Worm (Caenorhabditis elegans) whole organism, late embryonic: ENCODE results near the gene Y75B8A.24.

Experiments used
- C08G9.2 ChIP-seq: sonication (generic microtip); optimal IDR thresholded peaks from 2 replicates; lab custom pipeline; 2016; ENCODE audit warnings: mild to moderate bottlenecking, missing genetic modification characterization, moderate library complexity, missing compliant biosample characterization
- K02D7.2 ChIP-seq: sonication (generic microtip); optimal IDR thresholded peaks from 2 replicates; lab custom pipeline; 2017; ENCODE audit warnings: mild to moderate bottlenecking, missing genetic modification characterization, missing compliant biosample characterization
- Y22D7AL.16 ChIP-seq: sonication (generic microtip); optimal IDR thresholded peaks from 2 replicates; lab custom pipeline; 2016; ENCODE audit warnings: missing genetic modification characterization, missing compliant biosample characterization
- ama-1 ChIP-seq: fragments of 150-350 bp; optimal IDR thresholded peaks from 2 replicates; lab custom pipeline; 2014
- ceh-14 ChIP-seq: sonication (generic microtip); optimal IDR thresholded peaks from 2 replicates; lab custom pipeline; 2016; ENCODE audit warnings: missing genotype, missing genetic modification characterization, missing compliant biosample characterization
- ceh-19 ChIP-seq: fragments of 200-800 bp; sonication (Bioruptor generic); optimal IDR thresholded peaks from 2 replicates; lab custom pipeline; 2018; ENCODE audit warnings: mild to moderate bottlenecking, missing genetic modification characterization, missing compliant biosample characterization
- ceh-2 ChIP-seq: sonication (generic microtip); optimal IDR thresholded peaks from 2 replicates; lab custom pipeline; 2016; ENCODE audit warnings: missing genotype, missing genetic modification characterization, missing compliant biosample characterization
- ceh-24 ChIP-seq: sonication (generic microtip); optimal IDR thresholded peaks from 2 replicates; lab custom pipeline; 2016; ENCODE audit warnings: mild to moderate bottlenecking, missing genetic modification characterization, missing compliant biosample characterization
- ceh-34 ChIP-seq: sonication (generic microtip); optimal IDR thresholded peaks from 2 replicates; lab custom pipeline; 2016; ENCODE audit warnings: mild to moderate bottlenecking, missing genetic modification characterization, missing compliant biosample characterization
- ceh-48 ChIP-seq: sonication (generic microtip); optimal IDR thresholded peaks from 2 replicates; lab custom pipeline; 2016; ENCODE audit warnings: missing genetic modification characterization, inconsistent platforms, missing compliant biosample characterization
- ceh-9 ChIP-seq: sonication (generic microtip); optimal IDR thresholded peaks from 2 replicates; lab custom pipeline; 2016; ENCODE audit warnings: mild to moderate bottlenecking, missing genetic modification characterization, inconsistent platforms, missing compliant biosample characterization
- che-1 ChIP-seq: sonication (generic microtip); optimal IDR thresholded peaks from 2 replicates; lab custom pipeline; 2016; ENCODE audit warnings: mild to moderate bottlenecking, missing genetic modification characterization, missing compliant biosample characterization
- dve-1 ChIP-seq: sonication (generic microtip); optimal IDR thresholded peaks from 2 replicates; lab custom pipeline; 2017; ENCODE audit warnings: antibody characterized with exemption, mild to moderate bottlenecking, missing genetic modification characterization, missing compliant biosample characterization
- elt-2 ChIP-seq: sonication (generic microtip); optimal IDR thresholded peaks from 2 replicates; lab custom pipeline; 2016; ENCODE audit warnings: missing genetic modification reagents, missing genetic modification characterization, missing compliant biosample characterization
- elt-4 ChIP-seq: sonication (generic microtip); optimal IDR thresholded peaks from 2 replicates; lab custom pipeline; 2016; ENCODE audit warnings: missing genetic modification characterization, missing compliant biosample characterization
- ets-4 ChIP-seq: sonication (generic microtip); optimal IDR thresholded peaks from 2 replicates; lab custom pipeline; 2016; ENCODE audit warnings: missing genetic modification characterization, missing compliant biosample characterization
- fax-1 ChIP-seq: sonication (generic microtip); optimal IDR thresholded peaks from 2 replicates; lab custom pipeline; 2016; ENCODE audit warnings: missing genotype, missing genetic modification characterization, missing compliant biosample characterization
- fkh-6 ChIP-seq: sonication (generic microtip); optimal IDR thresholded peaks from 2 replicates; lab custom pipeline; 2016; ENCODE audit warnings: missing genetic modification characterization, missing compliant biosample characterization
- hlh-8 ChIP-seq: sonication (generic microtip); optimal IDR thresholded peaks from 2 replicates; lab custom pipeline; 2016; ENCODE audit warnings: missing genotype, missing genetic modification characterization, missing compliant biosample characterization
- madf-2 ChIP-seq: sonication (generic microtip); optimal IDR thresholded peaks from 2 replicates; lab custom pipeline; 2017; ENCODE audit warnings: missing genetic modification characterization, missing compliant biosample characterization
- mec-3 ChIP-seq: sonication (generic microtip); optimal IDR thresholded peaks from 2 replicates; lab custom pipeline; 2016; ENCODE audit warnings: borderline replicate concordance, missing genetic modification characterization, missing compliant biosample characterization
- nfya-1 ChIP-seq: sonication (generic microtip); optimal IDR thresholded peaks from 2 replicates; lab custom pipeline; 2017; ENCODE audit warnings: missing genetic modification characterization, mild to moderate bottlenecking, missing compliant biosample characterization, antibody characterized with exemption, moderate library complexity
- nhr-232 ChIP-seq: sonication (generic microtip); optimal IDR thresholded peaks from 2 replicates; lab custom pipeline; 2016; ENCODE audit warnings: missing genetic modification characterization, missing compliant biosample characterization
- npax-4 ChIP-seq: sonication (generic microtip); optimal IDR thresholded peaks from 2 replicates; lab custom pipeline; 2016; ENCODE audit warnings: missing genetic modification characterization, missing compliant biosample characterization
- pag-3 ChIP-seq: sonication (generic microtip); optimal IDR thresholded peaks from 2 replicates; lab custom pipeline; 2016; ENCODE audit warnings: missing compliant biosample characterization, missing genetic modification characterization, borderline replicate concordance
- pha-2 ChIP-seq: sonication (generic microtip); optimal IDR thresholded peaks from 2 replicates; lab custom pipeline; 2017; ENCODE audit warnings: mild to moderate bottlenecking, missing genetic modification characterization, missing compliant biosample characterization
- pha-4 ChIP-seq: fragments of 150-350 bp; optimal IDR thresholded peaks from 2 replicates; lab custom pipeline; 2018; ENCODE audit warnings: missing biosample characterization, missing genetic modification reagents, missing genetic modification characterization
- pqm-1 ChIP-seq: sonication (generic microtip); optimal IDR thresholded peaks from 2 replicates; lab custom pipeline; 2016; ENCODE audit warnings: missing genetic modification characterization, missing compliant biosample characterization
- pros-1 ChIP-seq: fragments of 150-350 bp; optimal IDR thresholded peaks from 2 replicates; lab custom pipeline; 2014; ENCODE audit warnings: missing biosample characterization, missing genetic modification reagents, missing genetic modification characterization
- sdc-2 ChIP-seq: sonication (generic microtip); optimal IDR thresholded peaks from 2 replicates; lab custom pipeline; 2016; ENCODE audit warnings: missing genotype, missing genetic modification characterization, missing compliant biosample characterization
- sox-4 ChIP-seq: sonication (generic microtip); optimal IDR thresholded peaks from 2 replicates; lab custom pipeline; 2017; ENCODE audit warnings: mild to moderate bottlenecking, missing genetic modification characterization, inconsistent platforms, missing compliant biosample characterization
- syd-9 ChIP-seq: sonication (generic microtip); optimal IDR thresholded peaks from 2 replicates; lab custom pipeline; 2016; ENCODE audit warnings: mild to moderate bottlenecking, missing genetic modification characterization, moderate library complexity, missing compliant biosample characterization
- tbx-2 ChIP-seq: sonication (generic microtip); optimal IDR thresholded peaks from 2 replicates; lab custom pipeline; 2016; ENCODE audit warnings: missing genetic modification characterization, missing compliant biosample characterization
- tbx-7 ChIP-seq: sonication (generic microtip); optimal IDR thresholded peaks from 2 replicates; lab custom pipeline; 2016; ENCODE audit warnings: missing genotype, missing genetic modification characterization, missing compliant biosample characterization
- unc-55 ChIP-seq: sonication (generic microtip); optimal IDR thresholded peaks from 2 replicates; lab custom pipeline; 2017; ENCODE audit warnings: missing biosample characterization, missing genetic modification reagents, missing genetic modification characterization
- unc-86 ChIP-seq: sonication (generic microtip); optimal IDR thresholded peaks from 2 replicates; lab custom pipeline; 2016; ENCODE audit warnings: missing genetic modification characterization, missing compliant biosample characterization

Gene Y75B8A.24

DNA sequence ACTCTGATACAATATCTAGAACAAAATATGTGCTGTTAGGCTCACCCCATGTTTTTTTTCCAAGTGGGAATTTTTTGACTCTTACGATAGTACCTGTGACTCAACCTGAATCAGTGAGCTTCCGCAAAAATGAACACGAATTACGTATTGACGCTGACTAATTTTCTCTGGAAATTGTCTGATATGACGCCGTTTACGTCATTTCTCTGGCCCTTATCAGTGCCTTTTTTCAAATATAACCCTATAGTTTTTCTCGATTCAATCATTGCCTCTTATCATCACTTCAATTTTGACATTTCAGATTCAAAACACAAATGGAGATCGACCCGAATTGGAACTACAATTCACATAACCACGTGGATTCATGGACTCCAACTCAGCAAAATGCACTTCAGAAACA, 45.2 kb upstream of the Y75B8A.24 start, which contains the start of gene Y75B8A.28:
Gene Y75B8A.28 (plus strand): TSS at position 296 of the 400 bp plus-strand sequence.
- TF ChIP-seq elt-2 (peak; percentile 85), pha-4 (tag; lab: Kevin White, UChicago) (no peak), ama-1 (no peak)

- TF ChIP-seq elt-2 (peak; percentile 40), ceh-9 (tag; lab: Kevin White, UChicago) (no peak), sox-4 (no peak)
Observed at ce11 chrIII:12317492-12317891, 43.9 kb upstream of the Y75B8A.24 start.

ce11 chrIII:12315179-12315578, 41.6 kb upstream of the Y75B8A.24 start, which contains the start of gene Y75B8A.37:
TSS of gene Y75B8A.37 (plus strand) at chrIII:12315479.
- no peak for TF ChIP-seq ceh-2

DNA sequence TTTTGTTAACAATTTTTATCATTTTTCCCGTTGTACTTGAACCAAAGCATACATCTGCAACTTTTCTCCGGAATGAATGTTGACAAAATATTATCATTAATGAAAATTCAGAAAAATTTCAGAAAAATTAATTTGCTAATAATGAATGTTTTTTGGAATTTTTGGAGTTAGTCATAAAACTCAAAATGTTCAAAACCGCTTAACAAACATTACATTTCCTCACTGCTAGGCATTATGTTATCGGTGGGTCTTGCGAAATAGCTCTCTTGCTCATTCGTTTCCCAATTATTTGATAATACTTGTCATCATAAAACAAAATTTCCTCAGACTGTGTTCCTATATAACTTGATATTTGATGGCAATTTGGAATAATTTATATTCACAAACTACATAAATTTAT, 39.3 kb upstream of the Y75B8A.24 start, which contains the start of gene Y75B8A.39:
Gene Y75B8A.39 (plus strand): TSS at position 301 of the 400 bp plus-strand sequence.
- TF ChIP-seq fkh-6 (no peak), pha-2 (tag; lab: Kevin White, UChicago) (no peak), Y22D7AL.16 (tag; lab: Kevin White, UChicago) (no peak)

ce11 chrIII:12307475-12307874, 33.9 kb upstream of the Y75B8A.24 start, which contains the start of gene pqn-92:
TSS of gene pqn-92 (plus strand) at chrIII:12307781.
- TF ChIP-seq ceh-48 (no peak), ceh-14 (tag; lab: Kevin White, UChicago) (no peak), mec-3 (no peak), tbx-7 (tag; lab: Kevin White, UChicago) (no peak), pros-1 (no peak), nfya-1 (tag; lab: Kevin White, UChicago) (no peak), unc-86 (tag; lab: Kevin White, UChicago) (no peak), syd-9 (tag; lab: Kevin White, UChicago) (no peak), unc-55 (GFP tag; lab: Kevin White, UChicago) (no peak), pha-2 (tag; lab: Kevin White, UChicago) (no peak), npax-4 (tag; lab: Kevin White, UChicago) (no peak), ceh-34 (no peak)

ce11 chrIII:12304805-12305377, 31.3 kb upstream of the Y75B8A.24 start:
- TF ChIP-seq ceh-2 (no peak), ceh-14 (tag; lab: Kevin White, UChicago) (no peak), pha-2 (tag; lab: Kevin White, UChicago) (no peak), fax-1 (tag; lab: Kevin White, UChicago) (no peak), sdc-2 (no peak), unc-86 (tag; lab: Kevin White, UChicago) (no peak), ets-4 (tag; lab: Kevin White, UChicago) (no peak), nhr-232 (no peak), ceh-19 (GFP tag; lab: Kevin White, UChicago) (no peak), hlh-8 (tag; lab: Kevin White, UChicago) (no peak), ceh-24 (no peak), dve-1 (no peak)

DNA sequence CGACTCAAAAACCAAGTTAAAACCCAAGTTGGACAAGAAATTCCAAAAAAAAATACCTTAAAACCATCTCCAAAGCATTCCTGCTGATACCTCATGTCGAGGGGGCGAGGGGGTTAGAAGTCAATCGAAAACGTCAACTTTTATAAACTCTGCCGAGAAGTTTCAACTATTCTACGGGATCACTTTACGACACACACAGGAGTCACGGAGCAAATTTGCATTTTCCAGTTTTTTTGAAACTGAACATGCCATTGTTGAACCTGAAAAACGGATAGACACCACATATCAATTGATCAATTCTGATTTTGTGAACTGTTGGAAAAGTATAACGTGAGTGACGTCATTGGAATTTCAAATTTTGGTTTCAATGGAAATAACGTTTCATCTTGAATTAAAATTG, 29.5 kb upstream of the Y75B8A.24 start, which contains the start of gene mrp-8:
Gene mrp-8 (minus strand): TSS at position 101 of the 400 bp plus-strand sequence.
- TF ChIP-seq madf-2 (tag; lab: Kevin White, UChicago): no peak
- TF ChIP-seq ceh-14 (tag; lab: Kevin White, UChicago): no peak
- no peak for TF ChIP-seq ceh-9 (tag; lab: Kevin White, UChicago)
- TF ChIP-seq mec-3: no peak
- no peak for TF ChIP-seq ama-1
- TF ChIP-seq C08G9.2 (tag; lab: Kevin White, UChicago): no peak
- TF ChIP-seq pqm-1: no peak
- no peak for TF ChIP-seq pros-1
- no peak for TF ChIP-seq ceh-48
- no peak for TF ChIP-seq tbx-2 (tag; lab: Kevin White, UChicago)
- no peak for TF ChIP-seq pag-3 (tag; lab: Kevin White, UChicago)
- TF ChIP-seq Y22D7AL.16 (tag; lab: Kevin White, UChicago): no peak
- no peak for TF ChIP-seq che-1 (tag; lab: Kevin White, UChicago)
- TF ChIP-seq elt-4 (tag; lab: Kevin White, UChicago): no peak
- TF ChIP-seq K02D7.2 (tag; lab: Kevin White, UChicago): no peak
